Fruit fly (Drosophila melanogaster): Measurements from ENCODE around the gene CG8010.

The CG8010 gene

dm6 chrX:19268484-19269068, at the start of gene CG8010:
CG8010 (minus strand) TSS chrX:19268896.
- TF ChIP-seq CG6276 (GFP tag; optimal IDR thresholded peaks at IDR 0.05) = no peak
- peak; percentile 76 for TF ChIP-seq fkh (GFP tag; optimal IDR thresholded peaks at IDR 0.05)
- TF ChIP-seq Sox15 (GFP tag; optimal IDR thresholded peaks at IDR 0.05) = no peak
- no peak for TF ChIP-seq CG32006 (GFP tag; optimal IDR thresholded peaks at IDR 0.05)
- no peak for TF ChIP-seq CG6792 (GFP tag; optimal IDR thresholded peaks at IDR 0.05)
- TF ChIP-seq CG8119 (GFP tag; IDR thresholded peaks at IDR 0.05) = no peak
- TF ChIP-seq vri (GFP tag; optimal IDR thresholded peaks at IDR 0.05) = no peak
- TF ChIP-seq Smox (GFP tag; optimal IDR thresholded peaks at IDR 0.05) = no peak
- TF ChIP-seq CG6163 (GFP tag; IDR thresholded peaks at IDR 0.05) = peak; percentile 32; the same call in 1 of the 3 replicates
- TF ChIP-seq Eip75B (GFP tag; optimal IDR thresholded peaks at IDR 0.05) = no peak
- peak; percentile 41 for TF ChIP-seq Eip78C (GFP tag)
- no peak for TF ChIP-seq CG3032 (tag; optimal IDR thresholded peaks at IDR 0.05)
- no peak for TF ChIP-seq net (GFP tag; optimal IDR thresholded peaks at IDR 0.05)
- no peak for TF ChIP-seq OdsH (GFP tag; optimal IDR thresholded peaks at IDR 0.05)
- no peak for TF ChIP-seq CG16779 (tag; optimal IDR thresholded peaks at IDR 0.05)
- TF ChIP-seq acj6 (GFP tag; optimal IDR thresholded peaks at IDR 0.05) = no peak
- TF ChIP-seq CG11902 (GFP tag; optimal IDR thresholded peaks at IDR 0.05) = no peak
- TF ChIP-seq esn (GFP tag; optimal IDR thresholded peaks at IDR 0.05) = peak; percentile 35
- TF ChIP-seq CG7368 (GFP tag; optimal IDR thresholded peaks at IDR 0.05) = no peak
- no peak for TF ChIP-seq Met (GFP tag; optimal IDR thresholded peaks at IDR 0.05)
- no peak for TF ChIP-seq dsx (GFP tag; optimal IDR thresholded peaks at IDR 0.05; ENCODE audit: poor library complexity, severe bottlenecking)
- no peak for TF ChIP-seq salr (GFP tag; optimal IDR thresholded peaks at IDR 0.05)
- no peak for TF ChIP-seq CG3919 (GFP tag; optimal IDR thresholded peaks at IDR 0.05)
- no peak for TF ChIP-seq Hr39 (GFP tag; optimal IDR thresholded peaks at IDR 0.05)
- TF ChIP-seq Sox14 (GFP tag; optimal IDR thresholded peaks at IDR 0.05) = peak; percentile 42
- no peak for TF ChIP-seq CG11294 (GFP tag; IDR thresholded peaks at IDR 0.05)
- no peak for TF ChIP-seq CG8319 (GFP tag; optimal IDR thresholded peaks at IDR 0.05)
- TF ChIP-seq achi (GFP tag; optimal IDR thresholded peaks at IDR 0.05) = no peak
- TF ChIP-seq topi (GFP tag; optimal IDR thresholded peaks at IDR 0.05) = no peak
- no peak for TF ChIP-seq CG6854 (GFP tag; optimal IDR thresholded peaks at IDR 0.05)
- no peak for TF ChIP-seq CG8632 (GFP tag; optimal IDR thresholded peaks at IDR 0.05)
- TF ChIP-seq lz (GFP tag; optimal IDR thresholded peaks at IDR 0.05) = peak; percentile 3
- TF ChIP-seq Ets21C (GFP tag; optimal IDR thresholded peaks at IDR 0.05) = no peak
- TF ChIP-seq CG15336 (GFP tag; IDR thresholded peaks at IDR 0.05) = no peak
- TF ChIP-seq Ets96B (tag; optimal IDR thresholded peaks at IDR 0.05) = no peak
- no peak for TF ChIP-seq CG9139 (GFP tag; optimal IDR thresholded peaks at IDR 0.05)
- no peak for TF ChIP-seq fd85E (GFP tag; optimal IDR thresholded peaks at IDR 0.05)
- no peak for TF ChIP-seq Eip93F (GFP tag; optimal IDR thresholded peaks at IDR 0.05)
- no peak for TF ChIP-seq Lpt (GFP tag; optimal IDR thresholded peaks at IDR 0.05)
- no peak for TF ChIP-seq pdm3 (GFP tag; optimal IDR thresholded peaks at IDR 0.05)
- no peak for TF ChIP-seq fd59A (GFP tag; optimal IDR thresholded peaks at IDR 0.05)
- TF ChIP-seq eg (GFP tag; IDR thresholded peaks at IDR 0.05) = peak; percentile 58; the same call in 1 of the 3 replicates
- no peak for TF ChIP-seq Sox102F (GFP tag; optimal IDR thresholded peaks at IDR 0.05)
- no peak for TF ChIP-seq CG4318 (GFP tag; optimal IDR thresholded peaks at IDR 0.05)
- no peak for TF ChIP-seq Blimp-1 (GFP tag; optimal IDR thresholded peaks at IDR 0.05)
- no peak for TF ChIP-seq spab (GFP tag; optimal IDR thresholded peaks at IDR 0.05)
- TF ChIP-seq CG1621 (tag; optimal IDR thresholded peaks at IDR 0.05) = no peak
- TF ChIP-seq CG6808 (GFP tag; optimal IDR thresholded peaks at IDR 0.05) = no peak
- no peak for TF ChIP-seq svp (GFP tag)
- TF ChIP-seq cyc (GFP tag; optimal IDR thresholded peaks at IDR 0.05) = peak; percentile 42
- peak; percentile 5 for TF ChIP-seq CG31627 (GFP tag; optimal IDR thresholded peaks at IDR 0.05)

Data from whole organism, prepupa.